Fruit fly (Drosophila melanogaster) whole organism, pupa: ENCODE results near the gene dUTPase.

Source experiments
- CG10348 ChIP-seq: fragments of 200-800 bp; sonication (Bioruptor generic); IDR thresholded peaks from 2 replicates; pipeline ENCODE4 v1.3.6; 2022; ENCODE audit warnings: missing biosample characterization, missing genetic modification characterization
- CG13204 ChIP-seq: fragments of 200-800 bp; sonication (Bioruptor generic); optimal IDR thresholded peaks from 2 replicates; lab custom pipeline; 2018; ENCODE audit warnings: missing biosample characterization, mild to moderate bottlenecking, missing genetic modification characterization, moderate library complexity
- CG15710 ChIP-seq: fragments of 200-800 bp; sonication (Bioruptor generic); optimal IDR thresholded peaks from 2 replicates; lab custom pipeline; 2018; ENCODE audit warnings: missing biosample characterization, mild to moderate bottlenecking, missing genetic modification characterization, moderate library complexity
- CG17806 ChIP-seq: fragments of 200-800 bp; sonication (Bioruptor generic); optimal IDR thresholded peaks from 2 replicates; lab custom pipeline; 2018; ENCODE audit warnings: missing biosample characterization, mild to moderate bottlenecking, missing genetic modification characterization, moderate library complexity
- CG32121 ChIP-seq: fragments of 200-800 bp; sonication (Bioruptor generic); IDR thresholded peaks from 2 replicates; pipeline ENCODE4 v1.3.6; 2022; ENCODE audit warnings: missing biosample characterization, missing genetic modification characterization
- CG34367 ChIP-seq: fragments of 200-800 bp; sonication (Bioruptor generic); optimal IDR thresholded peaks from 2 replicates; lab custom pipeline; 2018; ENCODE audit warnings: missing biosample characterization, mild to moderate bottlenecking, missing genetic modification characterization
- CG4496 ChIP-seq: fragments of 200-800 bp; sonication (Bioruptor generic); IDR thresholded peaks from 3 replicates; pipeline ENCODE4 v1.3.6; 2022; ENCODE audit warnings: missing biosample characterization, missing genetic modification characterization
- EcR ChIP-seq: fragments of 200-800 bp; sonication (Bioruptor generic); optimal IDR thresholded peaks from 3 replicates; lab custom pipeline; 2019; ENCODE audit warnings: missing biosample characterization, missing genetic modification characterization, mild to moderate bottlenecking, moderate library complexity, missing genetic modification reagents
- Ets98B ChIP-seq: fragments of 200-800 bp; sonication (Bioruptor generic); IDR thresholded peaks from 2 replicates; pipeline ENCODE4 v1.3.6; 2022; ENCODE audit warnings: missing biosample characterization, missing genetic modification characterization
- Pif1B ChIP-seq: fragments of 200-800 bp; sonication (Bioruptor generic); optimal IDR thresholded peaks from 3 replicates; lab custom pipeline; 2016; ENCODE audit warnings: missing biosample characterization, missing genetic modification characterization
- Snoo ChIP-seq: fragments of 200-800 bp; sonication (Bioruptor generic); optimal IDR thresholded peaks from 3 replicates; lab custom pipeline; 2017; ENCODE audit warnings: missing biosample characterization, mild to moderate bottlenecking, missing genetic modification characterization, inconsistent platforms
- fd96Ca ChIP-seq: fragments of 200-800 bp; sonication (Bioruptor generic); IDR thresholded peaks from 3 replicates; pipeline ENCODE4 v1.3.6; 2022; ENCODE audit warnings: missing biosample characterization, missing genetic modification characterization
- rn ChIP-seq: fragments of 200-800 bp; sonication (Bioruptor generic); IDR thresholded peaks from 2 replicates; pipeline ENCODE4 v1.3.6; 2022; ENCODE audit warnings: missing biosample characterization, missing genetic modification characterization

dUTPase gene

dm6 chr2L:11059206-11059605 lies 48.1 kb downstream of the dUTPase start:
- TF ChIP-seq CG17806 (tag; lab: Kevin White, UChicago) (no peak), fd96Ca (GFP tag; lab: Robert Waterston, UW) (no peak), CG34367 (tag; lab: Kevin White, UChicago) (no peak), Snoo (tag; lab: Kevin White, UChicago) (no peak), CG13204 (GFP tag; lab: Kevin White, UChicago) (peak; percentile 85), EcR (GFP tag; lab: Kevin White, UChicago) (peak; percentile 90), CG10348 (no peak), CG15710 (tag; lab: Kevin White, UChicago) (no peak), CG32121 (GFP tag; lab: Robert Waterston, UW) (no peak), CG4496 (GFP tag; lab: Robert Waterston, UW) (no peak)

dm6 chr2L:11061155-11061554 lies 50.0 kb downstream of the dUTPase start:
- TF ChIP-seq CG13204 (GFP tag; lab: Kevin White, UChicago): peak; percentile 52
- TF ChIP-seq EcR (GFP tag; lab: Kevin White, UChicago): peak; percentile 71
- TF ChIP-seq Ets98B (GFP tag; lab: Robert Waterston, UW): peak; percentile 14; the same call in 1 of the 2 replicates
- no peak for TF ChIP-seq Pif1B
- TF ChIP-seq rn (GFP tag; lab: Robert Waterston, UW): no peak
